Worm (Caenorhabditis elegans): ENCODE data around the gene K07H8.2.

DNA sequence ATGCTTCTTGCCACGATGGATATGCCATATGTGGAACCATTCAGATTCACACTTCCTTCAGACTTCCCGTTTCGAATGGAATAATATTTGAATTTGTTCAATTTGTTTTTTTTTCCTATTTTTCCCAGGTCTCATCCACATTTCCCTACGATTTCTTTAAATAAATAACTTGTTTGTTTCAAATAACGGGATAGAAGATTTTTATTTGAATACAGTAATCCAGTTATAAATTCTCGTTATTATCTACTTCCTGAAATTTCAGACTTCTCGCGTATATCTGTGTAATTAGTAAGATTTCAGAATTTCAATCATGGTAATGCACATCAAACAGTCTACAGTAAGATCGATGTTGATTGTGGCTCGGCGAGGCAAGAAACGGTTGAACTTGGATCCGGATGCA, 9.1 kb downstream of the K07H8.2 start, which contains the start of gene F35H10.5:
- TF ChIP-seq flt-1 (GFP tag; IDR thresholded peaks at IDR 0.05) (no peak), T22C8.4 (GFP tag; IDR thresholded peaks at IDR 0.05) (no peak), ref-1 (GFP tag; conservative IDR thresholded peaks at IDR 0.05) (no peak), med-1 (GFP tag; optimal IDR thresholded peaks at IDR 0.05; ENCODE audit: insufficient read depth) (no peak), tab-1 (GFP tag; IDR thresholded peaks at IDR 0.05) (no peak), cog-1 (tag; optimal IDR thresholded peaks at IDR 0.05) (no peak), ztf-23 (GFP tag; IDR thresholded peaks at IDR 0.05) (no peak), klf-2 (GFP tag; conservative IDR thresholded peaks at IDR 0.05) (no peak), ztf-29 (GFP tag; IDR thresholded peaks at IDR 0.05) (no peak)

All from whole organism, midembryonic.